Worm (Caenorhabditis elegans): Measurements from ENCODE around the gene C36E8.4.

DNA sequence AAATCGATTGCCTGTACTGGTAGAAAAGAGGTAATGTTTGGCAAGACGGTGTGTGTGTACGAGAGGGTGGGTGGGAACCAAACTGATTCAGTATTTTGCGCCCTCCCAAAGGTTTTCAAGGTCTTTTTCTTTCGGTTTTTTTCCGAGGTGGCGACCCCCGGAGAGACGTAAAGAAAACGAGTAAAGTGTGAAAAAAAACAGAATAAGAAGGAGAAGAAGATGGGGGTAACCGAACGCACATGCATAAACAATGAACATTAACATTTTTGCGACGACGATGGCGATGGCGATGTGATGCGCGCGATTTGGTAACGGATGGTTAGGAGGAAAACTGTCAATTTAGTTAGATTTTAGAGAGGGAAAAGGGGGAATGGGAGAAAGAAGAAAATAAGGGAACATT is 33.7 kb upstream of the C36E8.4 start:
- TF ChIP-seq ztf-11 (tag; optimal IDR thresholded peaks at IDR 0.05): no peak
- no peak for TF ChIP-seq unc-62 (GFP tag; optimal IDR thresholded peaks at IDR 0.05)
- no peak for TF ChIP-seq egl-27 (tag; optimal IDR thresholded peaks at IDR 0.05)
- no peak for TF ChIP-seq elt-1 (tag; optimal IDR thresholded peaks at IDR 0.05)
- TF ChIP-seq ZK546.5 (tag; optimal IDR thresholded peaks at IDR 0.05): no peak
- TF ChIP-seq nhr-28 (tag; optimal IDR thresholded peaks at IDR 0.05): no peak
- TF ChIP-seq zag-1 (tag; optimal IDR thresholded peaks at IDR 0.05): no peak
